Fruit fly (Drosophila melanogaster): ENCODE measurements around the gene CG5783.

DNA sequence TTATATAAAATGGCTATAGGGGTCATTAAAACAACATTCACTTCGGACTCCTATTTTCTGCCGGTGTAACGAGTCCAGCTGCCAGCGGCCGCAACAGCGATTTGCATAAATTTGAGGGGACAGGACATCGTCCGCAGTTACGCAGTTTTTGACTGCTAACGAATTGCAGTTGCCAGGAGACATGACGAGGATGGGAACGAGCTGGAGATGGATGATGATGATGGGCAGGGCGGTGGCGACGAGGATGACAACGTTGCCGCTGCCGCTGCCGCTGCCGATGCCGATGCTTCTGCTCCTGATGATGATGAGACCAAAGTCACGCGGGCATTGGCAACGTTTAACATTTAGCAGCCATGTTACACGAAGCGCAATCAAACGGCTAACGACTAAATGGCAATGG is 47.0 kb downstream of the CG5783 start:
- TF ChIP-seq D1 (tag; optimal IDR thresholded peaks at IDR 0.05) (no peak), CG32121 (GFP tag; IDR thresholded peaks at IDR 0.05) (no peak), CG4496 (GFP tag; IDR thresholded peaks at IDR 0.05) (no peak), rn (GFP tag; IDR thresholded peaks at IDR 0.05) (no peak), CG12605 (GFP tag; IDR thresholded peaks at IDR 0.05) (no peak), CG17806 (tag; optimal IDR thresholded peaks at IDR 0.05) (no peak), EcR (GFP tag; optimal IDR thresholded peaks at IDR 0.05) (no peak), CG15710 (tag; optimal IDR thresholded peaks at IDR 0.05) (no peak), fd96Ca (GFP tag; IDR thresholded peaks at IDR 0.05) (no peak), CG8301 (tag; optimal IDR thresholded peaks at IDR 0.05) (no peak), CG34367 (tag; optimal IDR thresholded peaks at IDR 0.05) (no peak), Ets98B (GFP tag; IDR thresholded peaks at IDR 0.05) (no peak), CG14655 (GFP tag; optimal IDR thresholded peaks at IDR 0.05) (no peak), Pif1B (GFP tag; optimal IDR thresholded peaks at IDR 0.05) (no peak)
